Worm (Caenorhabditis elegans): ENCODE results near the gene C18A3.7.

- no peak for TF ChIP-seq mab-5 (tag; optimal IDR thresholded peaks at IDR 0.05)
- TF ChIP-seq nhr-76 (tag; optimal IDR thresholded peaks at IDR 0.05) = no peak
- no peak for TF ChIP-seq mep-1 (tag; optimal IDR thresholded peaks at IDR 0.05)
- TF ChIP-seq snpc-4 (tag; optimal IDR thresholded peaks at IDR 0.05) = no peak
- no peak for TF ChIP-seq lin-13 (tag; optimal IDR thresholded peaks at IDR 0.05)
- no peak for TF ChIP-seq ham-2 (GFP tag; optimal IDR thresholded peaks at IDR 0.05)
- no peak for TF ChIP-seq nhr-28 (tag; optimal IDR thresholded peaks at IDR 0.05)
- no peak for TF ChIP-seq ztf-11 (tag; optimal IDR thresholded peaks at IDR 0.05)
- TF ChIP-seq unc-62 (GFP tag; optimal IDR thresholded peaks at IDR 0.05) = no peak
- no peak for TF ChIP-seq elt-1 (tag; optimal IDR thresholded peaks at IDR 0.05; ENCODE audit: borderline replicate concordance, insufficient read depth)
- no peak for TF ChIP-seq nhr-237 (tag; optimal IDR thresholded peaks at IDR 0.05)
- TF ChIP-seq lsy-2 (tag; optimal IDR thresholded peaks at IDR 0.05) = no peak
- no peak for TF ChIP-seq unc-39 (tag; optimal IDR thresholded peaks at IDR 0.05)
- no peak for TF ChIP-seq elt-3 (tag; optimal IDR thresholded peaks at IDR 0.05)
Observed at ce11 chrII:5694798-5695197, 35.4 kb downstream of the C18A3.7 start, which contains the start of gene C25H3.14.

Data from whole organism, mixed stage, embryonic.